Worm (Caenorhabditis elegans): ENCODE data around the gene ceph-41.

ce11 chrIV:8107502-8107901 is 19.5 kb upstream of the ceph-41 start, which contains the start of gene rabs-5:
- TF ChIP-seq bed-3 (GFP tag; optimal IDR thresholded peaks at IDR 0.05): no peak
- no peak for TF ChIP-seq ztf-11 (tag; optimal IDR thresholded peaks at IDR 0.05)
- TF ChIP-seq unc-62 (GFP tag; optimal IDR thresholded peaks at IDR 0.05): no peak
- no peak for TF ChIP-seq pha-4 (tag; optimal IDR thresholded peaks at IDR 0.05)
- TF ChIP-seq nhr-237 (tag; optimal IDR thresholded peaks at IDR 0.05): no peak
- TF ChIP-seq snpc-4 (tag; optimal IDR thresholded peaks at IDR 0.05): no peak
- no peak for TF ChIP-seq mep-1 (tag; optimal IDR thresholded peaks at IDR 0.05)
- TF ChIP-seq elt-3 (tag; optimal IDR thresholded peaks at IDR 0.05): no peak

Data from whole organism, mixed stage, embryonic.